Worm (Caenorhabditis elegans): ENCODE data around the gene ubc-20.

Gene ubc-20

ce11 chrIII:230129-230528, 41.5 kb downstream of the ubc-20 start, which contains the start of gene hpo-38:
TSS of gene hpo-38 (plus strand) at chrIII:230429.
- TF ChIP-seq ceh-45 (GFP tag; IDR thresholded peaks at IDR 0.05) (no peak), ceh-14 (tag; optimal IDR thresholded peaks at IDR 0.05) (no peak), unc-42 (tag; optimal IDR thresholded peaks at IDR 0.05) (no peak), unc-86 (tag; optimal IDR thresholded peaks at IDR 0.05) (no peak), ahr-1 (tag; optimal IDR thresholded peaks at IDR 0.05) (no peak), pha-4 (tag; optimal IDR thresholded peaks at IDR 0.05) (no peak), dve-1 (tag; optimal IDR thresholded peaks at IDR 0.05) (no peak), fkh-10 (GFP tag; optimal IDR thresholded peaks at IDR 0.05) (no peak), nhr-11 (tag; optimal IDR thresholded peaks at IDR 0.05) (no peak), pat-9 (tag; optimal IDR thresholded peaks at IDR 0.05) (no peak), ref-2 (tag; optimal IDR thresholded peaks at IDR 0.05) (no peak), rnt-1 (tag; optimal IDR thresholded peaks at IDR 0.05) (no peak), hlh-13 (GFP tag; optimal IDR thresholded peaks at IDR 0.05) (no peak)

DNA sequence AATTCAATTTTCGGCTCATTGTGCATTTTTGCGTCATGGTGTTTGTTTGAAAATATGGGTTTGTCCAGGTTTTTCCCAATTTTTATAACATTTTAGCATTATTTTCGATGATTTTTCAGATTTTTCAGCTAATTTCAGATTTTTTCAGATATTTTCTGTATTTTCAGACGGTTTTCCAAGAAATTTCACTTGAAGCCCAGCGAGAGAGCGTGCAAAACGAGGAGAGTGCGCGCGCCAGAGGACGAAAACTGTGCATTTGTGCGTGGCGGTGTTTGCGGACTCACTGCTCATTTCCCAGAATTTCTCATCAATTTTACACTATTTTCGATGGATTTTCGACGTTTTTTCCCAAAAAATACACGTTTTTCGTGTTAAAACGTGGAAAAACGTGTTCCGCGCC, 46.5 kb downstream of the ubc-20 start:
- TF ChIP-seq ceh-2 (tag; optimal IDR thresholded peaks at IDR 0.05) = no peak
- no peak for TF ChIP-seq ama-1 (optimal IDR thresholded peaks at IDR 0.05)
- peak; percentile 38 for TF ChIP-seq pat-9 (tag; optimal IDR thresholded peaks at IDR 0.05)
- peak; percentile 1 for TF ChIP-seq ceh-14 (tag; optimal IDR thresholded peaks at IDR 0.05)
- no peak for TF ChIP-seq pax-1 (tag; optimal IDR thresholded peaks at IDR 0.05)
- TF ChIP-seq ceh-30 (tag; optimal IDR thresholded peaks at IDR 0.05) = peak; percentile 15
- TF ChIP-seq unc-42 (tag; optimal IDR thresholded peaks at IDR 0.05) = peak; percentile 42
- peak; percentile 32 for TF ChIP-seq elt-2 (tag; optimal IDR thresholded peaks at IDR 0.05)

ce11 chrIII:235544-235943, 46.9 kb downstream of the ubc-20 start, which contains the start of gene hpo-29:
TSS of gene hpo-29 (plus strand) at chrIII:235844.
- no peak for TF ChIP-seq hlh-15 (tag; optimal IDR thresholded peaks at IDR 0.05)
- no peak for TF ChIP-seq K02D7.2 (tag; optimal IDR thresholded peaks at IDR 0.05)
- TF ChIP-seq ztf-16 (tag; optimal IDR thresholded peaks at IDR 0.05) = no peak
- TF ChIP-seq ceh-31 (tag; optimal IDR thresholded peaks at IDR 0.05) = no peak
- no peak for TF ChIP-seq nfya-1 (tag; optimal IDR thresholded peaks at IDR 0.05)
- no peak for TF ChIP-seq fax-1 (tag; optimal IDR thresholded peaks at IDR 0.05)
- no peak for TF ChIP-seq ceh-2 (tag; optimal IDR thresholded peaks at IDR 0.05)
- no peak for TF ChIP-seq hlh-6 (tag; optimal IDR thresholded peaks at IDR 0.05)
